Worm (Caenorhabditis elegans) whole organism, young adult: ENCODE data around the gene K02C4.3.

Experiments
- B0019.2 ChIP-seq: fragments of 200-800 bp; sonication (Bioruptor generic); conservative IDR thresholded peaks from 2 replicates; pipeline ENCODE4 v1.3.6; 2022; ENCODE audit warnings: missing genetic modification reagents, missing genetic modification characterization, missing compliant biosample characterization
- C17E4.6 ChIP-seq: fragments of 200-800 bp; sonication (Bioruptor generic); IDR thresholded peaks from 2 replicates; pipeline ENCODE4 v1.3.6; 2022; ENCODE audit warnings: missing genetic modification reagents, missing genetic modification characterization, missing compliant biosample characterization
- F10E7.11 ChIP-seq: sonication (generic microtip); optimal IDR thresholded peaks from 2 replicates; lab custom pipeline; 2017; ENCODE audit warnings: mild to moderate bottlenecking, missing genetic modification characterization, moderate library complexity, missing compliant biosample characterization
- F52B5.7 ChIP-seq: sonication (generic microtip); optimal IDR thresholded peaks from 2 replicates; lab custom pipeline; 2016; ENCODE audit warnings: mild to moderate bottlenecking, missing genetic modification characterization, missing compliant biosample characterization
- F57A8.1 ChIP-seq: fragments of 200-800 bp; sonication (Bioruptor generic); optimal IDR thresholded peaks from 2 replicates; lab custom pipeline; 2018; ENCODE audit warnings: mild to moderate bottlenecking, missing genetic modification characterization, moderate library complexity, missing compliant biosample characterization
- F57C9.4 ChIP-seq: sonication (generic microtip); optimal IDR thresholded peaks from 2 replicates; lab custom pipeline; 2017; ENCODE audit warnings: mild to moderate bottlenecking, missing genetic modification characterization, missing compliant biosample characterization
- T26A5.8 ChIP-seq: sonication (generic microtip); optimal IDR thresholded peaks from 2 replicates; lab custom pipeline; 2016; ENCODE audit warnings: missing genetic modification characterization, missing compliant biosample characterization
- aptf-2 ChIP-seq: fragments of 200-800 bp; sonication (Bioruptor generic); conservative IDR thresholded peaks from 2 replicates; pipeline ENCODE4 v1.3.6; 2022; ENCODE audit warnings: missing genetic modification reagents, missing genetic modification characterization, missing compliant biosample characterization
- athp-1 ChIP-seq: sonication (generic microtip); optimal IDR thresholded peaks from 2 replicates; lab custom pipeline; 2017; ENCODE audit warnings: mild to moderate bottlenecking, missing genetic modification characterization, missing compliant biosample characterization
- attf-6 ChIP-seq: fragments of 200-800 bp; sonication (Bioruptor generic); IDR thresholded peaks from 2 replicates; pipeline ENCODE4 v1.3.6; 2022; ENCODE audit warnings: missing genetic modification reagents, missing genetic modification characterization, missing compliant biosample characterization
- cebp-1 ChIP-seq, 2 experiments: fragments of 200-800 bp in 1 of 2; sonication (Bioruptor generic) in 1 of 2; sonication (generic microtip) in 1 of 2; IDR thresholded peaks in 1 of 2; optimal IDR thresholded peaks in 1 of 2; 2 replicates each; pipeline versions ENCODE4 v1.3.6 to Lab custom; 2017 to 2022; ENCODE audit warnings: missing compliant biosample characterization in 2 of 2, missing genetic modification characterization in 2 of 2, mild to moderate bottlenecking in 1 of 2, missing genetic modification reagents in 1 of 2, moderate library complexity in 1 of 2
- ceh-91 ChIP-seq: fragments of 200-800 bp; sonication (Bioruptor generic); IDR thresholded peaks from 2 replicates; pipeline ENCODE4 v1.3.6; 2022; ENCODE audit warnings: missing genetic modification reagents, missing genetic modification characterization, missing compliant biosample characterization
- chd-7 ChIP-seq: sonication (generic microtip); optimal IDR thresholded peaks from 2 replicates; lab custom pipeline; 2016; ENCODE audit warnings: mild to moderate bottlenecking, missing genetic modification characterization, moderate library complexity, missing compliant biosample characterization
- dpff-1 ChIP-seq: sonication (generic microtip); optimal IDR thresholded peaks from 2 replicates; lab custom pipeline; 2017; ENCODE audit warnings: mild to moderate bottlenecking, missing genetic modification characterization, missing compliant biosample characterization
- efl-1 ChIP-seq: fragments of 150-350 bp; optimal IDR thresholded peaks from 2 replicates; lab custom pipeline; 2014; ENCODE audit warnings: missing biosample characterization, missing genetic modification reagents, missing genetic modification characterization
- ekl-4 ChIP-seq: fragments of 200-800 bp; sonication (Bioruptor generic); IDR thresholded peaks from 2 replicates; pipeline ENCODE4 v1.3.6; 2022; ENCODE audit warnings: missing genetic modification reagents, missing genetic modification characterization, missing compliant biosample characterization
- ets-4 ChIP-seq: fragments of 200-800 bp; sonication (Bioruptor generic); optimal IDR thresholded peaks from 2 replicates; lab custom pipeline; 2018; ENCODE audit warnings: mild to moderate bottlenecking, missing genetic modification characterization, missing compliant biosample characterization
- fkh-3 ChIP-seq: sonication (generic microtip); optimal IDR thresholded peaks from 2 replicates; lab custom pipeline; 2016; ENCODE audit warnings: mild to moderate bottlenecking, missing genetic modification characterization, missing compliant biosample characterization
- hsf-1 ChIP-seq: fragments of 200-800 bp; sonication (Bioruptor generic); IDR thresholded peaks from 2 replicates; pipeline ENCODE4 v1.3.6; 2022; ENCODE audit warnings: missing genetic modification reagents, missing genetic modification characterization, missing compliant biosample characterization
- lag-1 ChIP-seq: fragments of 200-800 bp; sonication (Bioruptor generic); IDR thresholded peaks from 2 replicates; pipeline ENCODE4 v1.3.6; 2022; ENCODE audit warnings: missing genetic modification reagents, missing genetic modification characterization, missing compliant biosample characterization
- let-607 ChIP-seq, 2 experiments: fragments of 200-800 bp in 1 of 2; sonication (Bioruptor generic) in 1 of 2; sonication (generic microtip) in 1 of 2; optimal IDR thresholded peaks; 2 replicates each; lab custom pipeline; 2016 to 2018; ENCODE audit warnings: mild to moderate bottlenecking in 2 of 2, missing compliant biosample characterization in 2 of 2, missing genetic modification characterization in 2 of 2, moderate library complexity in 2 of 2, missing genotype in 1 of 2
- lin-26 ChIP-seq: fragments of 200-800 bp; sonication (Bioruptor generic); IDR thresholded peaks from 2 replicates; pipeline ENCODE4 v1.3.6; 2022; ENCODE audit warnings: missing genetic modification reagents, missing genetic modification characterization, missing compliant biosample characterization
- lin-35 ChIP-seq, 3 experiments: fragments of 150-350 bp in 2 of 3; sonication (generic microtip) in 1 of 3; optimal IDR thresholded peaks; 2 replicates each; lab custom pipeline; 2014 to 2018; ENCODE audit warnings: missing biosample characterization in 3 of 3, missing genetic modification characterization in 3 of 3, missing genetic modification reagents in 3 of 3
- mxl-1 ChIP-seq: sonication (generic microtip); optimal IDR thresholded peaks from 2 replicates; lab custom pipeline; 2016; ENCODE audit warnings: missing genetic modification characterization, missing compliant biosample characterization
- nfya-1 ChIP-seq: sonication (generic microtip); optimal IDR thresholded peaks from 2 replicates; lab custom pipeline; 2017; ENCODE audit warnings: antibody characterized with exemption, missing compliant biosample characterization, missing genetic modification characterization, borderline replicate concordance; ENCODE audit not compliant: insufficient read depth
- nfyb-1 ChIP-seq: fragments of 200-800 bp; sonication (Bioruptor generic); IDR thresholded peaks from 2 replicates; pipeline ENCODE4 v1.3.6; 2022; ENCODE audit warnings: missing genetic modification reagents, missing genetic modification characterization, missing compliant biosample characterization
- nhr-80 ChIP-seq: sonication (generic microtip); optimal IDR thresholded peaks from 2 replicates; lab custom pipeline; 2016; ENCODE audit warnings: missing genetic modification characterization, missing compliant biosample characterization
- nhr-90 ChIP-seq: sonication (generic microtip); optimal IDR thresholded peaks from 2 replicates; lab custom pipeline; 2016; ENCODE audit warnings: missing genotype, mild to moderate bottlenecking, missing genetic modification characterization, missing compliant biosample characterization
- pha-4 ChIP-seq: fragments of 150-350 bp; sonication (generic microtip); optimal IDR thresholded peaks from 2 replicates; lab custom pipeline; 2014; ENCODE audit warnings: missing biosample characterization, missing genetic modification reagents, missing genetic modification characterization
- sdz-38 ChIP-seq: sonication (generic microtip); optimal IDR thresholded peaks from 2 replicates; lab custom pipeline; 2016; ENCODE audit warnings: missing genotype, missing genetic modification characterization, missing compliant biosample characterization
- snpc-1.1 ChIP-seq: sonication (generic microtip); optimal IDR thresholded peaks from 2 replicates; lab custom pipeline; 2017; ENCODE audit warnings: missing genetic modification characterization, mild to moderate bottlenecking, missing compliant biosample characterization, antibody characterized with exemption, moderate library complexity, missing genotype, missing genetic modification reagents; ENCODE audit not compliant: insufficient read depth
- snpc-1.3 ChIP-seq: sonication (generic microtip); optimal IDR thresholded peaks from 2 replicates; lab custom pipeline; 2017; ENCODE audit warnings: missing genetic modification characterization, mild to moderate bottlenecking, missing compliant biosample characterization, antibody characterized with exemption, moderate library complexity, missing genotype, missing genetic modification reagents; ENCODE audit not compliant: insufficient read depth
- snpc-4 ChIP-seq, 5 experiments: fragments of 150-350 bp in 1 of 5; sonication (generic microtip) in 4 of 5; optimal IDR thresholded peaks; 2 replicates each; lab custom pipeline; 2014 to 2018; ENCODE audit warnings: missing genetic modification characterization in 5 of 5, missing biosample characterization in 3 of 5, antibody characterized with exemption in 2 of 5, mild to moderate bottlenecking in 2 of 5, missing compliant biosample characterization in 2 of 5, missing genotype in 2 of 5, moderate library complexity in 2 of 5, missing genetic modification reagents in 1 of 5
- somi-1 ChIP-seq: fragments of 200-800 bp; sonication (Bioruptor generic); optimal IDR thresholded peaks from 2 replicates; lab custom pipeline; 2018; ENCODE audit warnings: mild to moderate bottlenecking, missing genetic modification characterization, missing compliant biosample characterization
- sptf-2 ChIP-seq: fragments of 200-800 bp; sonication (Bioruptor generic); optimal IDR thresholded peaks from 2 replicates; lab custom pipeline; 2018; ENCODE audit warnings: mild to moderate bottlenecking, missing genetic modification characterization, missing compliant biosample characterization
- unc-130 ChIP-seq: sonication (generic microtip); optimal IDR thresholded peaks from 2 replicates; lab custom pipeline; 2016; ENCODE audit warnings: missing genetic modification reagents, missing genetic modification characterization, missing compliant biosample characterization
- unc-62 ChIP-seq: fragments of 150-350 bp; optimal IDR thresholded peaks from 2 replicates; lab custom pipeline; 2014; ENCODE audit warnings: missing biosample characterization, missing genetic modification reagents, missing genetic modification characterization
- xnd-1 ChIP-seq: sonication (generic microtip); optimal IDR thresholded peaks from 2 replicates; lab custom pipeline; 2016; ENCODE audit warnings: missing genotype, missing genetic modification reagents, missing genetic modification characterization, missing compliant biosample characterization
- ztf-22 ChIP-seq: fragments of 200-800 bp; sonication (Bioruptor generic); optimal IDR thresholded peaks from 2 replicates; lab custom pipeline; 2018; ENCODE audit warnings: mild to moderate bottlenecking, missing genetic modification characterization, moderate library complexity, missing compliant biosample characterization
- ztf-25 ChIP-seq: fragments of 200-800 bp; sonication (Bioruptor generic); IDR thresholded peaks from 2 replicates; pipeline ENCODE4 v1.3.6; 2022; ENCODE audit warnings: missing genetic modification reagents, missing genetic modification characterization, missing compliant biosample characterization
- ztf-26 ChIP-seq: sonication (generic microtip); optimal IDR thresholded peaks from 2 replicates; lab custom pipeline; 2017; ENCODE audit warnings: missing genetic modification characterization, missing compliant biosample characterization
- ztf-28 ChIP-seq: fragments of 200-800 bp; sonication (Bioruptor generic); IDR thresholded peaks from 2 replicates; pipeline ENCODE4 v1.3.6; 2022; ENCODE audit warnings: missing genetic modification reagents, missing genetic modification characterization, missing compliant biosample characterization
- ztf-3 ChIP-seq: fragments of 200-800 bp; sonication (Bioruptor generic); optimal IDR thresholded peaks from 2 replicates; lab custom pipeline; 2018; ENCODE audit warnings: mild to moderate bottlenecking, missing genetic modification characterization, missing compliant biosample characterization

Gene K02C4.3

ce11 chrII:8112063-8112462 is 25.4 kb upstream of the K02C4.3 start, which contains the start of gene lron-4:
Gene lron-4, minus strand, starts transcription at chrII:8112163.
- TF ChIP-seq F52B5.7 (tag; lab: Kevin White, UChicago) (no peak), let-607 (tag; optimal IDR thresholded peaks at IDR 0.05; lab: Kevin White, UChicago) (no peak)

- TF ChIP-seq hsf-1 (peak; percentile 33; the same call in 1 of the 2 replicates), F57C9.4 (peak; percentile 49), pha-4 (tag; lab: Kevin White, UChicago) (no peak), nfyb-1 (GFP tag; lab: Robert Waterston, UW) (peak; percentile 91), unc-130 (GFP tag; lab: Kevin White, UChicago) (peak; percentile 66), lin-26 (GFP tag; lab: Robert Waterston, UW) (peak; percentile 98; the same call in 1 of the 2 replicates), T26A5.8 (tag; lab: Kevin White, UChicago) (peak; percentile 96), dpff-1 (tag; lab: Kevin White, UChicago) (peak; percentile 83), ztf-22 (GFP tag; lab: Kevin White, UChicago) (peak; percentile 91), C17E4.6 (GFP tag; lab: Robert Waterston, UW) (no peak; the same call in 1 of the 2 replicates), athp-1 (tag; lab: Kevin White, UChicago) (no peak), B0019.2 (no peak), unc-62 (GFP tag; lab: Kevin White, UChicago) (no peak), cebp-1 (GFP tag; IDR thresholded peaks at IDR 0.05; lab: Robert Waterston, UW) (peak; percentile 23; the same call in 1 of the 2 replicates), cebp-1 (tag; optimal IDR thresholded peaks at IDR 0.05; lab: Kevin White, UChicago) (no peak), sdz-38 (no peak), attf-6 (GFP tag; lab: Robert Waterston, UW) (peak; percentile 51; the same call in 1 of the 2 replicates), ztf-3 (GFP tag; lab: Kevin White, UChicago) (peak; percentile 36), lag-1 (0 out of 2 replicates have a peak, but pooled peaks have one; percentile 38), ztf-25 (GFP tag; lab: Robert Waterston, UW) (peak; percentile 96), xnd-1 (no peak), nhr-90 (tag; lab: Kevin White, UChicago) (peak; percentile 96), somi-1 (GFP tag; lab: Kevin White, UChicago) (peak; percentile 70), chd-7 (tag; lab: Kevin White, UChicago) (peak; percentile 88), ztf-28 (GFP tag; lab: Robert Waterston, UW) (no peak), lin-35 (GFP tag; optimal IDR thresholded peaks at IDR 0.05; lab: Kevin White, UChicago) (no peak), ekl-4 (peak; percentile 91), ceh-91 (GFP tag; lab: Robert Waterston, UW) (no peak), snpc-1.1 (tag; lab: Kevin White, UChicago) (peak; percentile 30), snpc-1.3 (peak; percentile 92), aptf-2 (GFP tag; lab: Robert Waterston, UW) (no peak), nfya-1 (tag; lab: Kevin White, UChicago) (no peak), sptf-2 (GFP tag; lab: Kevin White, UChicago) (peak; percentile 94), ets-4 (GFP tag; lab: Kevin White, UChicago) (peak; percentile 91), F57A8.1 (GFP tag; lab: Kevin White, UChicago) (peak; percentile 93), ztf-26 (tag; lab: Kevin White, UChicago) (peak; percentile 88), fkh-3 (peak; percentile 84), mxl-1 (tag; lab: Kevin White, UChicago) (peak; percentile 92), F10E7.11 (tag; lab: Kevin White, UChicago) (peak; percentile 88), snpc-4 (GFP tag; optimal IDR thresholded peaks at IDR 0.05; lab: Kevin White, UChicago) (peak; percentile 67), snpc-4 (tag; optimal IDR thresholded peaks at IDR 0.05; lab: Kevin White, UChicago) (peak in 2 of 4 experiments; percentile 74 to 75), nhr-80 (tag; lab: Kevin White, UChicago) (peak; percentile 75), efl-1 (GFP tag; lab: Kevin White, UChicago) (peak; percentile 43)
Measured at ce11 chrII:8106921-8107695, 20.5 kb upstream of the K02C4.3 start, which contains the start of the genes chst-1 and C41C4.9. Gene chst-1, minus strand, starts transcription at chrII:8106971. Gene C41C4.9, plus strand, starts transcription at chrII:8107645.
